Worm (Caenorhabditis elegans): Measurements from ENCODE around the gene ceh-57.

ceh-57 gene

DNA sequence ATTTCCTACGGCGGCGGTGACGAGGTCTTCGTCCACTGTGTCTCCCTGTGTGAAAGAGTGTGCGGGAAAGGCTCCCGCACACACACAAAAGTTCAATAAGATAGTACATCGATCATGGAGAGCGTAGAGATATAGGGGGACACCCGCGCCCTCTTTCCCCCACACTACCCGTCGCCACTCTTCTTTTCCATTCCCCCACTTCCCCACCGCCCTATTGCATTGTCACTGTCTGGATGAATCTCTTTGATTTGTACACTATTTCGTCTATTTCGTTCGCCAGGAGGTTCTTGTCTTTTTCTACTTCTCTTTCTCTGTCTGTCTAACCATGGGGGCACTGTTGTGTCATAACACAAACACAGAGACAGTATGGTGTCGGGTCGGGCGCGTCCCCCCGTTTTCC, 15.2 kb upstream of the ceh-57 start (continued):
- TF ChIP-seq spr-3 (GFP tag; optimal IDR thresholded peaks at IDR 0.05) (no peak), unc-39 (tag; optimal IDR thresholded peaks at IDR 0.05) (no peak), snpc-4 (tag; optimal IDR thresholded peaks at IDR 0.05) (no peak), attf-4 (tag; optimal IDR thresholded peaks at IDR 0.05) (no peak), lir-3 (tag; optimal IDR thresholded peaks at IDR 0.05) (no peak), snpc-1.2 (GFP tag; IDR thresholded peaks at IDR 0.05) (no peak), nhr-76 (tag; optimal IDR thresholded peaks at IDR 0.05) (no peak), daf-19 (GFP tag; conservative IDR thresholded peaks at IDR 0.05) (0 out of 2 replicates have a peak, but pooled peaks have one; percentile 40), nhr-111 (GFP tag; optimal IDR thresholded peaks at IDR 0.05) (no peak), F44E2.7 (GFP tag; IDR thresholded peaks at IDR 0.05) (no peak), nhr-10 (tag; optimal IDR thresholded peaks at IDR 0.05) (no peak), T26A8.4 (GFP tag; IDR thresholded peaks at IDR 0.05) (peak; percentile 56), lin-1 (GFP tag; IDR thresholded peaks at IDR 0.05) (no peak), mdt-29 (GFP tag; IDR thresholded peaks at IDR 0.05) (no peak), zfp-2 (tag; optimal IDR thresholded peaks at IDR 0.05) (no peak), daf-8 (GFP tag; IDR thresholded peaks at IDR 0.05) (no peak), mxl-3 (GFP tag; optimal IDR thresholded peaks at IDR 0.05) (peak; percentile 72), nhr-28 (tag; optimal IDR thresholded peaks at IDR 0.05) (peak; percentile 58), mep-1 (tag; optimal IDR thresholded peaks at IDR 0.05) (peak; percentile 82), gei-8 (GFP tag; optimal IDR thresholded peaks at IDR 0.05) (no peak), Y5F2A.4 (GFP tag; optimal IDR thresholded peaks at IDR 0.05) (no peak), rbr-2 (tag; optimal IDR thresholded peaks at IDR 0.05) (peak; percentile 49), lin-38 (GFP tag; IDR thresholded peaks at IDR 0.05) (peak; percentile 33; the same call in 1 of the 2 replicates), arid-1 (GFP tag; conservative IDR thresholded peaks at IDR 0.05) (no peak), lin-29 (GFP tag; IDR thresholded peaks at IDR 0.05) (no peak), F10B5.3 (tag; optimal IDR thresholded peaks at IDR 0.05) (no peak), nhr-41 (GFP tag; IDR thresholded peaks at IDR 0.05) (0 out of 2 replicates have a peak, but pooled peaks have one; percentile 31), nhr-42 (GFP tag; IDR thresholded peaks at IDR 0.05) (no peak), T20F7.1 (GFP tag; optimal IDR thresholded peaks at IDR 0.05) (no peak), hlh-30 (tag; optimal IDR thresholded peaks at IDR 0.05; ENCODE audit: insufficient read depth) (peak; percentile 67), Y105C5A.15 (GFP tag; IDR thresholded peaks at IDR 0.05) (no peak), nhr-25 (tag; optimal IDR thresholded peaks at IDR 0.05; ENCODE audit: borderline replicate concordance, insufficient read depth) (no peak), dmd-8 (GFP tag; IDR thresholded peaks at IDR 0.05) (no peak), set-16 (GFP tag; IDR thresholded peaks at IDR 0.05) (peak; percentile 39; the same call in 1 of the 2 replicates), pha-4 (GFP tag; IDR thresholded peaks at IDR 0.05) (peak; percentile 52; the same call in 1 of the 2 replicates), pha-4 (tag; optimal IDR thresholded peaks at IDR 0.05) (peak; percentile 48), zip-11 (GFP tag; IDR thresholded peaks at IDR 0.05) (no peak), ceh-20 (GFP tag; IDR thresholded peaks at IDR 0.05) (no peak), sdz-12 (GFP tag; optimal IDR thresholded peaks at IDR 0.05) (no peak), hmg-1.1 (GFP tag; IDR thresholded peaks at IDR 0.05) (peak; percentile 70), nhr-48 (tag; optimal IDR thresholded peaks at IDR 0.05) (peak; percentile 26), saeg-2 (GFP tag; IDR thresholded peaks at IDR 0.05) (no peak), fkh-10 (GFP tag; optimal IDR thresholded peaks at IDR 0.05) (no peak), daf-12 (tag; optimal IDR thresholded peaks at IDR 0.05) (no peak), R02D3.7 (tag; optimal IDR thresholded peaks at IDR 0.05) (no peak), lin-13 (GFP tag; optimal IDR thresholded peaks at IDR 0.05) (no peak), ceh-32 (tag; optimal IDR thresholded peaks at IDR 0.05; ENCODE audit: poor library complexity) (no peak), php-3 (GFP tag; IDR thresholded peaks at IDR 0.05) (no peak)
